Worm (Caenorhabditis elegans): ENCODE measurements around the gene smcl-1.
A peak's percentile ranks its signal among the peaks of the same experiment; 100 is the strongest.

- no peak for TF ChIP-seq klf-2 (GFP tag; conservative IDR thresholded peaks at IDR 0.05)
- no peak for TF ChIP-seq tab-1 (GFP tag; IDR thresholded peaks at IDR 0.05)
- 0 out of 2 replicates have a peak, but pooled peaks have one; percentile 52 for TF ChIP-seq flt-1 (GFP tag; IDR thresholded peaks at IDR 0.05)
- TF ChIP-seq ztf-23 (GFP tag; IDR thresholded peaks at IDR 0.05) = no peak
- TF ChIP-seq cog-1 (tag; optimal IDR thresholded peaks at IDR 0.05) = peak; percentile 32
- TF ChIP-seq T22C8.4 (GFP tag; IDR thresholded peaks at IDR 0.05) = no peak
- no peak for TF ChIP-seq ref-1 (GFP tag; conservative IDR thresholded peaks at IDR 0.05)
- no peak for TF ChIP-seq ztf-29 (GFP tag; IDR thresholded peaks at IDR 0.05)
Measured at ce11 chrX:11662557-11662956, 30.7 kb upstream of the smcl-1 start.

Measured in whole organism, midembryonic.